Fruit fly (Drosophila melanogaster): ENCODE measurements around the gene CG12470.

dm6 chrX:350266-350665 lies 42.8 kb downstream of the CG12470 start, which contains the start of gene CG43181:
- TF ChIP-seq psq (optimal IDR thresholded peaks at IDR 0.05) (no peak), Sin3A (optimal IDR thresholded peaks at IDR 0.05) (no peak), h (optimal IDR thresholded peaks at IDR 0.05) (no peak), insv (optimal IDR thresholded peaks at IDR 0.05) (no peak), ttk (optimal IDR thresholded peaks at IDR 0.05) (no peak), Myc (optimal IDR thresholded peaks at IDR 0.05) (no peak)
